Fruit fly (Drosophila melanogaster) whole organism, embryonic: Measurements from ENCODE around the gene CG8034.

Experiments
- Bdp1 ChIP-seq: fragments of 200-800 bp; sonication (Bioruptor generic); optimal IDR thresholded peaks from 3 replicates; lab custom pipeline; 2016; ENCODE audit warnings: missing biosample characterization, missing genetic modification characterization
- Bgb ChIP-seq: fragments of 200-800 bp; sonication (Bioruptor generic); IDR thresholded peaks from 2 replicates; pipeline ENCODE4 v1.3.6; 2022; ENCODE audit warnings: missing biosample characterization, missing genetic modification characterization; ENCODE audit not compliant: partially characterized antibody
- CG13424 ChIP-seq: fragments of 200-800 bp; sonication (Bioruptor generic); optimal IDR thresholded peaks from 2 replicates; lab custom pipeline; 2019; ENCODE audit warnings: missing biosample characterization, mild to moderate bottlenecking, missing genetic modification characterization, moderate library complexity
- CG13624 ChIP-seq: fragments of 200-800 bp; sonication (Bioruptor generic); optimal IDR thresholded peaks from 2 replicates; lab custom pipeline; 2016; ENCODE audit warnings: missing biosample characterization, missing genetic modification characterization
- CG16815 ChIP-seq: fragments of 200-800 bp; sonication (Bioruptor generic); optimal IDR thresholded peaks from 3 replicates; lab custom pipeline; 2017; ENCODE audit warnings: missing biosample characterization, mild to moderate bottlenecking, missing genetic modification characterization
- CG16863 ChIP-seq: fragments of 200-800 bp; sonication (Bioruptor generic); optimal IDR thresholded peaks from 3 replicates; lab custom pipeline; 2016; ENCODE audit warnings: missing biosample characterization, missing genetic modification characterization
- CG17361 ChIP-seq: fragments of 200-800 bp; sonication (Bioruptor generic); IDR thresholded peaks from 3 replicates; pipeline ENCODE4 v1.3.6; 2022; ENCODE audit warnings: missing biosample characterization, missing genetic modification characterization
- CG17385 ChIP-seq: fragments of 200-800 bp; sonication (Bioruptor generic); optimal IDR thresholded peaks from 3 replicates; lab custom pipeline; 2018; ENCODE audit warnings: missing biosample characterization, mild to moderate bottlenecking, missing genetic modification characterization
- CG17829 ChIP-seq: fragments of 200-800 bp; optimal IDR thresholded peaks from 2 replicates; lab custom pipeline; 2019; ENCODE audit warnings: missing biosample characterization, mild to moderate bottlenecking, missing genetic modification characterization, moderate library complexity
- CG18764 ChIP-seq: fragments of 200-800 bp; sonication (Bioruptor generic); optimal IDR thresholded peaks from 3 replicates; lab custom pipeline; 2016; ENCODE audit warnings: missing biosample characterization, missing genetic modification characterization
- CG2875 ChIP-seq: fragments of 200-800 bp; sonication (Bioruptor generic); optimal IDR thresholded peaks from 2 replicates; lab custom pipeline; 2017; ENCODE audit warnings: missing biosample characterization, mild to moderate bottlenecking, missing genetic modification characterization, missing genetic modification reagents
- CG3838 ChIP-seq: fragments of 200-800 bp; sonication (Bioruptor generic); optimal IDR thresholded peaks from 3 replicates; lab custom pipeline; 2016; ENCODE audit warnings: missing biosample characterization, missing genetic modification characterization
- CG6683 ChIP-seq: fragments of 200-800 bp; sonication (Bioruptor generic); optimal IDR thresholded peaks from 2 replicates; lab custom pipeline; 2017; ENCODE audit warnings: missing biosample characterization, mild to moderate bottlenecking, missing genetic modification characterization, missing genetic modification reagents
- CG7786 ChIP-seq: fragments of 200-800 bp; sonication (Bioruptor generic); optimal IDR thresholded peaks from 2 replicates; lab custom pipeline; 2016; ENCODE audit warnings: missing biosample characterization, missing genetic modification characterization
- CG8359 ChIP-seq: fragments of 200-800 bp; sonication (Bioruptor generic); optimal IDR thresholded peaks from 2 replicates; lab custom pipeline; 2017; ENCODE audit warnings: missing biosample characterization, mild to moderate bottlenecking, missing genetic modification characterization, borderline replicate concordance
- CG8924 ChIP-seq: fragments of 200-800 bp; optimal IDR thresholded peaks from 3 replicates; lab custom pipeline; 2019; ENCODE audit warnings: missing biosample characterization, mild to moderate bottlenecking, missing genetic modification characterization, moderate library complexity
- Chrac-16 ChIP-seq: fragments of 200-800 bp; sonication (Bioruptor generic); optimal IDR thresholded peaks from 3 replicates; lab custom pipeline; 2016; ENCODE audit warnings: missing biosample characterization, missing genetic modification characterization
- CkIIα-i1 ChIP-seq: fragments of 200-800 bp; sonication (Bioruptor generic); IDR thresholded peaks from 2 replicates; pipeline ENCODE4 v1.3.6; 2022; ENCODE audit warnings: missing biosample characterization, missing genetic modification characterization
- Dip3 ChIP-seq: fragments of 200-800 bp; sonication (Bioruptor generic); optimal IDR thresholded peaks from 3 replicates; lab custom pipeline; 2016; ENCODE audit warnings: missing biosample characterization, missing genetic modification characterization
- Fer3 ChIP-seq: fragments of 200-800 bp; sonication (Bioruptor generic); optimal IDR thresholded peaks from 2 replicates; lab custom pipeline; 2018; ENCODE audit warnings: missing biosample characterization, mild to moderate bottlenecking, missing genetic modification characterization, moderate library complexity
- GATAe ChIP-seq: fragments of 200-800 bp; sonication (Bioruptor generic); conservative IDR thresholded peaks from 2 replicates; pipeline ENCODE4 v1.3.6; 2022; ENCODE audit warnings: missing biosample characterization, missing genetic modification characterization
- Hmx ChIP-seq: fragments of 200-800 bp; sonication (Bioruptor generic); optimal IDR thresholded peaks from 2 replicates; lab custom pipeline; 2016; ENCODE audit warnings: missing biosample characterization, missing genetic modification characterization
- MTF-1 ChIP-seq: fragments of 200-800 bp; sonication (Bioruptor generic); optimal IDR thresholded peaks from 2 replicates; lab custom pipeline; 2018; ENCODE audit warnings: missing biosample characterization, mild to moderate bottlenecking, missing genetic modification characterization, borderline replicate concordance
- Max ChIP-seq: fragments of 200-800 bp; sonication (Bioruptor generic); optimal IDR thresholded peaks from 2 replicates; lab custom pipeline; 2016; ENCODE audit warnings: missing biosample characterization, mild to moderate bottlenecking, missing genetic modification characterization
- Mes4 ChIP-seq: fragments of 200-800 bp; sonication (Bioruptor generic); optimal IDR thresholded peaks from 2 replicates; lab custom pipeline; 2016; ENCODE audit warnings: missing biosample characterization, missing genetic modification characterization
- Mrtf ChIP-seq: fragments of 200-800 bp; sonication (Bioruptor generic); IDR thresholded peaks from 3 replicates; pipeline ENCODE4 v1.3.6; 2022; ENCODE audit warnings: missing biosample characterization, missing genetic modification characterization
- Myb ChIP-seq: fragments of 200-800 bp; sonication (Bioruptor generic); optimal IDR thresholded peaks from 2 replicates; lab custom pipeline; 2016; ENCODE audit warnings: missing biosample characterization, missing genetic modification characterization
- Neu2 ChIP-seq: fragments of 200-800 bp; sonication (Bioruptor generic); optimal IDR thresholded peaks from 3 replicates; lab custom pipeline; 2016; ENCODE audit warnings: missing biosample characterization, missing genetic modification characterization, borderline replicate concordance
- Rx ChIP-seq: fragments of 200-800 bp; sonication (Bioruptor generic); IDR thresholded peaks from 2 replicates; pipeline ENCODE4 v1.3.6; 2022; ENCODE audit warnings: missing biosample characterization, missing genetic modification characterization
- Six4 ChIP-seq: fragments of 200-800 bp; sonication (Bioruptor generic); optimal IDR thresholded peaks from 2 replicates; lab custom pipeline; 2016; ENCODE audit warnings: missing biosample characterization, missing genetic modification characterization
- Tbp ChIP-seq: fragments of >200 bp; optimal IDR thresholded peaks from 2 replicates; lab custom pipeline; 2018; ENCODE audit warnings: missing biosample characterization, missing genetic modification characterization
- Vsx1 ChIP-seq: fragments of 200-800 bp; sonication (Bioruptor generic); optimal IDR thresholded peaks from 2 replicates; lab custom pipeline; 2017; ENCODE audit warnings: missing biosample characterization, mild to moderate bottlenecking, missing genetic modification characterization, missing genetic modification reagents
- crp ChIP-seq, 2 experiments: fragments of 200-800 bp; sonication (Bioruptor generic); optimal IDR thresholded peaks; 2 replicates in 1 of 2; 3 replicates in 1 of 2; lab custom pipeline; 2017; ENCODE audit warnings: missing biosample characterization in 2 of 2, missing genetic modification characterization in 2 of 2, mild to moderate bottlenecking in 1 of 2, moderate library complexity in 1 of 2
- cwo ChIP-seq: fragments of 200-800 bp; sonication (Bioruptor generic); optimal IDR thresholded peaks from 3 replicates; lab custom pipeline; 2017; ENCODE audit warnings: missing biosample characterization, missing genetic modification characterization, mild to moderate bottlenecking, moderate library complexity, missing genetic modification reagents
- emc ChIP-seq: fragments of 200-800 bp; sonication (Bioruptor generic); optimal IDR thresholded peaks from 2 replicates; lab custom pipeline; 2016; ENCODE audit warnings: missing biosample characterization, missing genetic modification characterization
- esg ChIP-seq: fragments of 200-800 bp; sonication (Bioruptor generic); conservative IDR thresholded peaks from 2 replicates; pipeline ENCODE4 v1.3.6; 2022; ENCODE audit warnings: missing biosample characterization, missing genetic modification characterization
- ewg ChIP-seq: fragments of 200-800 bp; sonication (Bioruptor generic); optimal IDR thresholded peaks from 3 replicates; lab custom pipeline; 2017; ENCODE audit warnings: mild to moderate bottlenecking, missing biosample characterization, missing genetic modification reagents, missing genetic modification characterization
- fd3F ChIP-seq: fragments of 200-800 bp; sonication (Bioruptor generic); optimal IDR thresholded peaks from 2 replicates; lab custom pipeline; 2018; ENCODE audit warnings: missing biosample characterization, mild to moderate bottlenecking, missing genetic modification characterization, moderate library complexity
- kay ChIP-seq: fragments of 200-800 bp; sonication (Bioruptor generic); optimal IDR thresholded peaks from 2 replicates; lab custom pipeline; 2016; ENCODE audit warnings: missing biosample characterization, missing genetic modification characterization
- pros ChIP-seq: fragments of 200-800 bp; sonication (Bioruptor generic); optimal IDR thresholded peaks from 3 replicates; lab custom pipeline; 2019; ENCODE audit warnings: missing biosample characterization, mild to moderate bottlenecking, missing genetic modification characterization, moderate library complexity
- psq ChIP-seq: fragments of 200-800 bp; sonication (Bioruptor generic); optimal IDR thresholded peaks from 2 replicates; lab custom pipeline; 2017; ENCODE audit warnings: missing biosample characterization, missing genetic modification characterization
- pzg ChIP-seq: fragments of 200-800 bp; sonication (Bioruptor generic); optimal IDR thresholded peaks from 3 replicates; lab custom pipeline; 2018; ENCODE audit warnings: missing biosample characterization, mild to moderate bottlenecking, missing genetic modification characterization, moderate library complexity
- sc ChIP-seq, 3 experiments: fragments of >200 bp in 2 of 3; fragments of 200-800 bp in 1 of 3; sonication (Bioruptor generic) in 1 of 3; optimal IDR thresholded peaks; 2 replicates in 2 of 3; 3 replicates in 1 of 3; lab custom pipeline; 2017; ENCODE audit warnings: mild to moderate bottlenecking in 1 of 3, missing biosample characterization in 1 of 3, missing genetic modification characterization in 1 of 3, missing genetic modification reagents in 1 of 3
- slp2 ChIP-seq: fragments of 200-800 bp; sonication (Bioruptor generic); optimal IDR thresholded peaks from 2 replicates; lab custom pipeline; 2016; ENCODE audit warnings: missing biosample characterization, missing genetic modification characterization
- tgo ChIP-seq: fragments of 200-800 bp; sonication (Bioruptor generic); IDR thresholded peaks from 3 replicates; pipeline ENCODE4 v1.3.6; 2022; ENCODE audit warnings: missing biosample characterization, missing genetic modification characterization
- tx ChIP-seq: fragments of 200-800 bp; sonication (Bioruptor generic); optimal IDR thresholded peaks from 2 replicates; lab custom pipeline; 2016; ENCODE audit warnings: missing biosample characterization, missing genetic modification characterization
- vvl ChIP-seq: fragments of 200-800 bp; sonication (Bioruptor generic); IDR thresholded peaks from 2 replicates; pipeline ENCODE4 v1.3.6; 2022; ENCODE audit warnings: missing biosample characterization, missing genetic modification characterization
- zen ChIP-seq: fragments of 200-800 bp; sonication (Bioruptor generic); optimal IDR thresholded peaks from 3 replicates; lab custom pipeline; 2018; ENCODE audit warnings: missing biosample characterization, mild to moderate bottlenecking, missing genetic modification characterization, moderate library complexity

CG8034 gene

DNA sequence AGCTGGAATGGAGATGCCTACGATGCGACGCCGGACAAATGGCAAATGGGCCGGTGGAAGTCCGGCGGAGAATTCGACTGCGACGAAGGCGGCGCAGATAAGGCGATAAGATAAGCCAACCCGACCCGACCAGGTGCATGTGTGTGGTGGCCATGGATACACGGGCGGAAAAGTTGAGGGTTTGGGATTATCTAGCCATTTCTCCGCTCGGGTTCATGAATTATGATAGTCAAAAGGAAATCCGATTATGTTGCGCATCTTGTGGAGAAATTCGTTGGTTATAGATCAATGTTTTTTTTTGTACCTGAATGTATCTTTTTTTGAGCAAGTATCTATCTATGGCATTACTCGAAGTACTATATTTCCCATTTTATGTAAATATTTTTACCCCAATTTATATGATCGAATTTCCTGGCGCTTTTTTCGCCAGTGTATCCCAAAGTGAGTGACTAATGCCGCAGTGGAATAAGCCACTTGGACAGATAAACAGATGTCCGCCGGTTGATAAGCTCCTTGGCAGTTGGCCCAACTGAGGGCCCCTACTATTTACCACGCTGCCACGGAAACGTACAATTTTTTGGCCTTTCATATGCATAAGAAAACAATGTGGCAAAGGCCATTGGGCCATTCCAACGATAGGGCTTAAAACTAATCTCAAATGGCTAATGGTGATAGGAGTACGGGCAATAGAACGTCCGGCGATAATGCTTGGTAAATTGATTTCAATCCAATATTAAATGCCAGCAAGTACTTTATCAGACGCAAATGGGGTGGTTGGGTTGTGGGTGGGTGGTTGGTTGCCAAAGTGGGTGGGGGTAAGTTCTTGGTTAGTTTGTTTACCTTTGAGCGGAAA lies 50.5 kb downstream of the CG8034 start, which contains the start of gene CG7992 (continued):
- TF ChIP-seq cwo (peak; percentile 69), Bdp1 (GFP tag; lab: Kevin White, UChicago) (peak; percentile 23), vvl (GFP tag; lab: Robert Waterston, UW) (no peak), Neu2 (GFP tag; lab: Kevin White, UChicago) (no peak), CG3838 (GFP tag; lab: Kevin White, UChicago) (no peak), Mrtf (GFP tag; lab: Robert Waterston, UW) (0 out of 3 replicates have a peak, but pooled peaks have one; percentile 44), Bgb (GFP tag; lab: Robert Waterston, UW) (no peak), pzg (GFP tag; lab: Kevin White, UChicago) (no peak), pros (GFP tag; lab: Kevin White, UChicago) (peak; percentile 40), tx (GFP tag; lab: Kevin White, UChicago) (peak; percentile 52), CG13424 (tag; lab: Kevin White, UChicago) (peak; percentile 60), CG8359 (GFP tag; lab: Kevin White, UChicago) (no peak), CG17829 (tag; lab: Kevin White, UChicago) (peak; percentile 2), GATAe (GFP tag; lab: Robert Waterston, UW) (peak; percentile 51), fd3F (GFP tag; lab: Kevin White, UChicago) (peak; percentile 21), CG7786 (GFP tag; lab: Kevin White, UChicago) (peak; percentile 67), Hmx (GFP tag; lab: Kevin White, UChicago) (peak; percentile 7), CG17385 (peak; percentile 58), kay (GFP tag; lab: Kevin White, UChicago) (peak; percentile 88), CG16863 (GFP tag; lab: Kevin White, UChicago) (peak; percentile 59), CG6683 (GFP tag; lab: Kevin White, UChicago) (peak; percentile 17), CG13624 (peak; percentile 56), Chrac-16 (GFP tag; lab: Kevin White, UChicago) (peak; percentile 21), MTF-1 (GFP tag; lab: Kevin White, UChicago) (no peak), CG18764 (GFP tag; lab: Kevin White, UChicago) (no peak), sc (optimal IDR thresholded peaks at IDR 0.05; lab: Kevin White, UChicago) (no peak), sc (GFP tag; optimal IDR thresholded peaks at IDR 0.05; lab: Kevin White, UChicago) (no peak), emc (GFP tag; lab: Kevin White, UChicago) (peak; percentile 15), Six4 (no peak), esg (no peak; the same call in 1 of the 2 replicates), CG16815 (GFP tag; lab: Kevin White, UChicago) (peak; percentile 36), slp2 (GFP tag; lab: Kevin White, UChicago) (peak; percentile 58), Vsx1 (peak; percentile 47), Tbp (GFP tag; lab: Kevin White, UChicago) (no peak), ewg (GFP tag; lab: Kevin White, UChicago) (peak; percentile 32), Rx (peak; percentile 50; the same call in 1 of the 2 replicates), CG17361 (peak; percentile 76), CG2875 (GFP tag; lab: Kevin White, UChicago) (no peak), Myb (GFP tag; lab: Kevin White, UChicago) (peak; percentile 52), zen (peak; percentile 23), Dip3 (GFP tag; lab: Kevin White, UChicago) (peak; percentile 65), crp (GFP tag; optimal IDR thresholded peaks at IDR 0.05; lab: Kevin White, UChicago) (peak in 1 of 2 experiments; percentile 9), Max (GFP tag; lab: Kevin White, UChicago) (peak; percentile 26), tgo (GFP tag; lab: Robert Waterston, UW) (0 out of 3 replicates have a peak, but pooled peaks have one; percentile 45), psq (GFP tag; lab: Kevin White, UChicago) (no peak), CkIIα-i1 (GFP tag; lab: Robert Waterston, UW) (no peak), Mes4 (no peak), CG8924 (peak; percentile 47), Fer3 (tag; lab: Kevin White, UChicago) (peak; percentile 52)
